Worm (Caenorhabditis elegans) whole organism, L3 larva: ENCODE measurements around the gene F48G7.9.

Experiments
- R02D3.7 ChIP-seq: fragments of 150-350 bp; optimal IDR thresholded peaks from 2 replicates; lab custom pipeline; 2014; ENCODE audit warnings: missing biosample characterization, missing genetic modification characterization
- ZK546.5 ChIP-seq: sonication (generic microtip); optimal IDR thresholded peaks from 2 replicates; lab custom pipeline; 2017; ENCODE audit warnings: missing biosample characterization, missing genetic modification characterization
- aly-2 ChIP-seq: fragments of 150-350 bp; optimal IDR thresholded peaks from 2 replicates; lab custom pipeline; 2014; ENCODE audit warnings: missing biosample characterization, missing genetic modification characterization
- ama-1 ChIP-seq: fragments of 150-350 bp; optimal IDR thresholded peaks from 2 replicates; lab custom pipeline; 2018
- ceh-16 ChIP-seq: sonication (generic microtip); optimal IDR thresholded peaks from 2 replicates; lab custom pipeline; 2017; ENCODE audit warnings: missing biosample characterization, missing genetic modification characterization
- ceh-28 ChIP-seq: fragments of 150-350 bp; optimal IDR thresholded peaks from 2 replicates; lab custom pipeline; 2014; ENCODE audit warnings: missing biosample characterization, missing genetic modification reagents, missing genetic modification characterization
- ceh-82 ChIP-seq: fragments of 150-350 bp; optimal IDR thresholded peaks from 2 replicates; lab custom pipeline; 2014; ENCODE audit warnings: missing biosample characterization, missing genetic modification characterization
- daf-12 ChIP-seq: fragments of 150-350 bp; optimal IDR thresholded peaks from 2 replicates; lab custom pipeline; 2014; ENCODE audit warnings: missing biosample characterization, missing genetic modification reagents, missing genetic modification characterization
- egl-27 ChIP-seq: sonication (generic microtip); optimal IDR thresholded peaks from 4 replicates; lab custom pipeline; 2017; ENCODE audit warnings: missing biosample characterization, missing genetic modification reagents, missing genetic modification characterization
- egl-5 ChIP-seq: fragments of 150-350 bp; optimal IDR thresholded peaks from 2 replicates; lab custom pipeline; 2017; ENCODE audit warnings: missing biosample characterization, missing genetic modification reagents, missing genetic modification characterization, inconsistent platforms
- elt-1 ChIP-seq: fragments of 150-350 bp; optimal IDR thresholded peaks from 2 replicates; lab custom pipeline; 2014; ENCODE audit warnings: missing biosample characterization, missing genetic modification characterization
- elt-2 ChIP-seq: sonication (generic microtip); optimal IDR thresholded peaks from 2 replicates; lab custom pipeline; 2016; ENCODE audit warnings: missing genetic modification reagents, mild to moderate bottlenecking, missing genetic modification characterization, missing compliant biosample characterization
- elt-3 ChIP-seq, 3 experiments: fragments of 150-350 bp in 1 of 3; sonication (generic microtip) in 2 of 3; optimal IDR thresholded peaks; 2 replicates in 2 of 3; 4 replicates in 1 of 3; lab custom pipeline; 2014 to 2017; ENCODE audit warnings: missing biosample characterization in 3 of 3, missing genetic modification characterization in 3 of 3
- eor-1 ChIP-seq, 2 experiments: fragments of 150-350 bp; optimal IDR thresholded peaks; 2 replicates each; lab custom pipeline; 2014 to 2018; ENCODE audit warnings: missing biosample characterization in 2 of 2, missing genetic modification characterization in 2 of 2
- fkh-10 ChIP-seq: sonication (generic microtip); optimal IDR thresholded peaks from 2 replicates; lab custom pipeline; 2017; ENCODE audit warnings: missing biosample characterization, missing genetic modification reagents, missing genetic modification characterization
- fkh-2 ChIP-seq: fragments of 150-350 bp; optimal IDR thresholded peaks from 2 replicates; lab custom pipeline; 2014; ENCODE audit warnings: missing biosample characterization, missing genetic modification reagents, missing genetic modification characterization
- lin-15B ChIP-seq: fragments of 150-350 bp; optimal IDR thresholded peaks from 2 replicates; lab custom pipeline; 2014; ENCODE audit warnings: missing biosample characterization, missing genetic modification characterization
- lin-39 ChIP-seq: fragments of 150-350 bp; optimal IDR thresholded peaks from 2 replicates; lab custom pipeline; 2018; ENCODE audit warnings: missing biosample characterization, missing genetic modification reagents, missing genetic modification characterization
- lsy-12 ChIP-seq: sonication (generic microtip); optimal IDR thresholded peaks from 2 replicates; lab custom pipeline; 2016; ENCODE audit warnings: mild to moderate bottlenecking, missing genetic modification characterization, missing compliant biosample characterization
- mdl-1 ChIP-seq: fragments of 150-350 bp; optimal IDR thresholded peaks from 2 replicates; lab custom pipeline; 2014; ENCODE audit warnings: missing biosample characterization, missing genetic modification characterization
- mml-1 ChIP-seq: fragments of 150-350 bp; sonication (generic microtip); optimal IDR thresholded peaks from 3 replicates; lab custom pipeline; 2014; ENCODE audit warnings: missing biosample characterization, missing genetic modification characterization
- nhr-12 ChIP-seq: fragments of 150-350 bp; optimal IDR thresholded peaks from 2 replicates; lab custom pipeline; 2014; ENCODE audit warnings: missing biosample characterization, missing genetic modification characterization
- nhr-23 ChIP-seq: fragments of 150-350 bp; optimal IDR thresholded peaks from 2 replicates; lab custom pipeline; 2014; ENCODE audit warnings: missing biosample characterization, missing genetic modification reagents, missing genetic modification characterization
- nhr-237 ChIP-seq: fragments of 150-350 bp; optimal IDR thresholded peaks from 2 replicates; lab custom pipeline; 2014; ENCODE audit warnings: missing biosample characterization, missing genetic modification characterization
- nhr-25 ChIP-seq: sonication (generic microtip); optimal IDR thresholded peaks from 2 replicates; lab custom pipeline; 2017; ENCODE audit warnings: missing biosample characterization, missing genetic modification characterization
- nhr-43 ChIP-seq: sonication (generic microtip); optimal IDR thresholded peaks from 2 replicates; lab custom pipeline; 2016; ENCODE audit warnings: mild to moderate bottlenecking, missing genetic modification characterization, missing compliant biosample characterization; ENCODE audit not compliant: poor library complexity, severe bottlenecking
- nhr-67 ChIP-seq: fragments of 150-350 bp; optimal IDR thresholded peaks from 2 replicates; lab custom pipeline; 2014; ENCODE audit warnings: missing biosample characterization, missing genetic modification characterization
- nhr-76 ChIP-seq: fragments of 150-350 bp; sonication (generic microtip); optimal IDR thresholded peaks from 5 replicates; lab custom pipeline; 2014; ENCODE audit warnings: missing biosample characterization, missing genetic modification characterization
- nhr-77 ChIP-seq: fragments of 150-350 bp; optimal IDR thresholded peaks from 2 replicates; lab custom pipeline; 2014; ENCODE audit warnings: missing biosample characterization, missing genetic modification characterization
- pha-4 ChIP-seq: fragments of 150-350 bp; optimal IDR thresholded peaks from 2 replicates; lab custom pipeline; 2014; ENCODE audit warnings: missing biosample characterization, missing genetic modification reagents, missing genetic modification characterization
- skn-1 ChIP-seq: fragments of 150-350 bp; optimal IDR thresholded peaks from 2 replicates; lab custom pipeline; 2014; ENCODE audit warnings: missing biosample characterization, missing genetic modification characterization
- snpc-4 ChIP-seq: fragments of 150-350 bp; optimal IDR thresholded peaks from 2 replicates; lab custom pipeline; 2014; ENCODE audit warnings: missing biosample characterization, missing genetic modification characterization
- tbx-2 ChIP-seq: sonication (generic microtip); optimal IDR thresholded peaks from 2 replicates; lab custom pipeline; 2016; ENCODE audit warnings: mild to moderate bottlenecking, missing genetic modification characterization, missing compliant biosample characterization
- unc-39 ChIP-seq: sonication (generic microtip); optimal IDR thresholded peaks from 4 replicates; lab custom pipeline; 2017; ENCODE audit warnings: missing biosample characterization, missing genetic modification characterization
- unc-62 ChIP-seq: fragments of 150-350 bp; sonication (generic microtip); optimal IDR thresholded peaks from 4 replicates; lab custom pipeline; 2014; ENCODE audit warnings: missing biosample characterization, missing genetic modification reagents, missing genetic modification characterization
- ztf-11 ChIP-seq: fragments of 150-350 bp; optimal IDR thresholded peaks from 2 replicates; lab custom pipeline; 2014; ENCODE audit warnings: missing biosample characterization, missing genetic modification characterization
- ztf-4 ChIP-seq: fragments of 150-350 bp; optimal IDR thresholded peaks from 2 replicates; lab custom pipeline; 2014; ENCODE audit warnings: missing biosample characterization, missing genetic modification characterization

The F48G7.9 gene

DNA sequence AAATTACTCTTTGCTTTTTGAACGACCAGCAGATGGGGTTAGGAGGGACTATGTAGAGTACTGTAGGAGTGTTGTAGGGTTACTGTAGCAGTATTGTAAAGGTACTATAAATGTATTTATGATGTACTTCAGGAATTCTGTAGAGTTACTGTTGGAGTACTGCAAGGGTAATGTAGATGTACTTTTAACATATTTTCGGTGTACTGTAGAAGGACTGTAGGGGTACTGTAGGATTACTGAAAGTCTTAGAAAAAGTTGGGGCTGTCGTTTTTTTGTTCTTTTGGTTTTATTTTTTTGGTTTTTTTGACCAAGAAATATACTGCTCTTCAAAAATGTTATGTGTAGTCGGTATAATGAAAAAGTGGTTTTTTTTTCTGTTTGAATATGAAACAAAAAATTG, 29.8 kb downstream of the F48G7.9 start:
- TF ChIP-seq fkh-10 (GFP tag; lab: Kevin White, UChicago) = no peak
- TF ChIP-seq R02D3.7 = no peak
- no peak for TF ChIP-seq elt-1
- no peak for TF ChIP-seq nhr-25 (tag; lab: Kevin White, UChicago)
- TF ChIP-seq pha-4 (tag; lab: Kevin White, UChicago) = no peak
- no peak for TF ChIP-seq eor-1 (tag; optimal IDR thresholded peaks at IDR 0.05; lab: Kevin White, UChicago)
- TF ChIP-seq snpc-4 (tag; lab: Kevin White, UChicago) = no peak
- no peak for TF ChIP-seq nhr-237 (tag; lab: Kevin White, UChicago)
- no peak for TF ChIP-seq elt-3 (tag; optimal IDR thresholded peaks at IDR 0.05; lab: Kevin White, UChicago)
- TF ChIP-seq mdl-1 (tag; lab: Kevin White, UChicago) = no peak
- no peak for TF ChIP-seq tbx-2
- no peak for TF ChIP-seq ceh-82 (tag; lab: Kevin White, UChicago)
- TF ChIP-seq unc-39 = no peak
- TF ChIP-seq nhr-12 (tag; lab: Kevin White, UChicago) = no peak
- no peak for TF ChIP-seq lsy-12
- TF ChIP-seq ceh-28 (tag; lab: Kevin White, UChicago) = no peak
- no peak for TF ChIP-seq skn-1 (tag; lab: Kevin White, UChicago)
- no peak for TF ChIP-seq unc-62 (GFP tag; lab: Kevin White, UChicago)
- TF ChIP-seq ZK546.5 (tag; lab: Kevin White, UChicago) = no peak

ce11 chrV:597823-598222, 30.6 kb downstream of the F48G7.9 start:
- TF ChIP-seq unc-62 (GFP tag; lab: Kevin White, UChicago) (no peak), nhr-43 (no peak), elt-3 (tag; optimal IDR thresholded peaks at IDR 0.05; lab: Kevin White, UChicago) (no peak), pha-4 (tag; lab: Kevin White, UChicago) (no peak), elt-1 (peak; percentile 85), nhr-23 (tag; lab: Kevin White, UChicago) (peak; percentile 58)

- TF ChIP-seq elt-1 (peak; percentile 88), ztf-4 (tag; lab: Kevin White, UChicago) (no peak), nhr-23 (tag; lab: Kevin White, UChicago) (peak; percentile 59), eor-1 (tag; optimal IDR thresholded peaks at IDR 0.05; lab: Kevin White, UChicago) (no peak), ztf-11 (tag; lab: Kevin White, UChicago) (no peak), nhr-43 (no peak), ceh-28 (tag; lab: Kevin White, UChicago) (no peak), nhr-25 (tag; lab: Kevin White, UChicago) (peak; percentile 40)
These were observed 31.5 kb downstream of the F48G7.9 start for ce11 chrV:596923-597322.

DNA sequence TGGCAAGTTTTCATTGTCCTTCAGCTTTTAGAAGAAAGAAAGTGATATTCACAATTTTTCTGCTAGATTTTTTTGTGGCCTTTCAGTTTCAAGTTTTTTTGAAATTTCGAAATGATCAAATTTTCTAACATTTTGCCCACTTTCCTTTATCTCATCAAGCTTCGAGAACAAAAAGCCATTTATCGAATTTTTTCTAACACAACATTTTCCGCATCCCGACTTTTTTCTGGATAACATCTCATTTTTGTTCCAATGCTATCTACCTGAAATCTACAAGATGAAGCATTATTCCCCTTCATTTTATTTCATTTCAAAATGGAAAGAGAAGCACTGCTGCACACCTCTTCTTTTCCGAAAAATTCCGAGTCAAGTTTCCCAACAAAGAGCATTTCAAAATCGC, 35.5 kb downstream of the F48G7.9 start, which contains the start of gene ZK488.5:
Gene ZK488.5, plus strand, starts transcription at position 301 of the 400 bp plus-strand sequence.
- TF ChIP-seq nhr-237 (tag; lab: Kevin White, UChicago) = no peak
- TF ChIP-seq unc-39 = no peak
- TF ChIP-seq elt-1 = no peak
- TF ChIP-seq nhr-67 (tag; lab: Kevin White, UChicago) = no peak
- TF ChIP-seq lin-15B (tag; lab: Kevin White, UChicago) = no peak
- TF ChIP-seq R02D3.7 = no peak
- TF ChIP-seq nhr-76 (tag; lab: Kevin White, UChicago) = no peak
- TF ChIP-seq elt-2 (tag; lab: Kevin White, UChicago) = no peak
- no peak for TF ChIP-seq ceh-16
- TF ChIP-seq nhr-77 (tag; lab: Kevin White, UChicago) = no peak

DNA sequence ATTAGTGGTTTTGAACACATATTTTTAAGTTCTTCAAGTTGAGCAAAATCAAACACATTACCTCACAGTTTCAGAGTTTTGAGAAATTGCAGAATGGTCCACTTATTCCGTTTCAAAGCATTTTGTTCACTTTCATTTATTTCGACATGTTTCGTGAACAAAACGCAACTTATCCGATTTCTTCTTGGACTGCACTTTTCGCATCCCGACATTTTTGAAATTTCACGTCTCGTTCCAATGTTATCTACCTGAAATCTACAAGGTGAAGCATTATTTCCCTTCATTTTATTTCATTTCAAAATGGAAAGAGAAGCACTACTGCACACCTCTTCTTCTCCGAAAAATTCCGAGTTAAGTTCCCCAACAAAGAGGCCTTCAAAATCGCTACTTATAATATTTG, 38.2 kb downstream of the F48G7.9 start, which contains the start of gene ZK488.6:
Gene ZK488.6, plus strand, starts transcription at position 301 of the 400 bp plus-strand sequence.
- TF ChIP-seq egl-5 (tag; lab: Kevin White, UChicago) (no peak), tbx-2 (no peak), fkh-2 (tag; lab: Kevin White, UChicago) (no peak), daf-12 (tag; lab: Kevin White, UChicago) (no peak), unc-62 (GFP tag; lab: Kevin White, UChicago) (no peak), ama-1 (lab: Kevin White, UChicago) (no peak), lin-39 (no peak), aly-2 (tag; lab: Kevin White, UChicago) (no peak), mml-1 (tag; lab: Kevin White, UChicago) (no peak), ceh-16 (no peak), mdl-1 (tag; lab: Kevin White, UChicago) (no peak), egl-27 (tag; lab: Kevin White, UChicago) (no peak), nhr-43 (no peak)
